Fruit fly (Drosophila melanogaster): ENCODE measurements around the gene CG42588.

CG42588 gene

dm6 chr3L:12804730-12805170 lies 9.3 kb upstream of the CG42588 start, which contains the start of gene Atg1 (continued):
- TF ChIP-seq CG5180 (GFP tag; optimal IDR thresholded peaks at IDR 0.05) (no peak), croc (GFP tag; conservative IDR thresholded peaks at IDR 0.05) (no peak), CG10543 (GFP tag; optimal IDR thresholded peaks at IDR 0.05) (no peak), CG6765 (GFP tag; optimal IDR thresholded peaks at IDR 0.05) (no peak), fu2 (GFP tag; optimal IDR thresholded peaks at IDR 0.05) (no peak), Eip74EF (GFP tag; optimal IDR thresholded peaks at IDR 0.05) (peak in 1 of 2 experiments; percentile 18), CG10274 (GFP tag; optimal IDR thresholded peaks at IDR 0.05) (no peak), nerfin-1 (tag; optimal IDR thresholded peaks at IDR 0.05) (no peak), sima (GFP tag; optimal IDR thresholded peaks at IDR 0.05) (no peak), CG4730 (GFP tag; IDR thresholded peaks at IDR 0.05) (no peak), sisA (GFP tag; IDR thresholded peaks at IDR 0.05) (no peak), ab (GFP tag; optimal IDR thresholded peaks at IDR 0.05) (no peak), amos (GFP tag; IDR thresholded peaks at IDR 0.05; ENCODE audit: partially characterized antibody) (no peak; the same call in 1 of the 2 replicates), pfk (GFP tag; optimal IDR thresholded peaks at IDR 0.05) (no peak), CG16779 (GFP tag; IDR thresholded peaks at IDR 0.05) (no peak), trem (tag; optimal IDR thresholded peaks at IDR 0.05) (peak; percentile 3), CG4820 (GFP tag; optimal IDR thresholded peaks at IDR 0.05) (no peak), YL-1 (GFP tag; optimal IDR thresholded peaks at IDR 0.05) (peak; percentile 3), scrt (GFP tag; optimal IDR thresholded peaks at IDR 0.05) (no peak), CG10565 (GFP tag; optimal IDR thresholded peaks at IDR 0.05) (no peak), CG11398 (GFP tag; optimal IDR thresholded peaks at IDR 0.05) (no peak), CG17186 (GFP tag; optimal IDR thresholded peaks at IDR 0.05) (no peak), Dfd (GFP tag; optimal IDR thresholded peaks at IDR 0.05) (no peak), CG4707 (GFP tag; optimal IDR thresholded peaks at IDR 0.05) (no peak), D19A (tag; optimal IDR thresholded peaks at IDR 0.05) (peak; percentile 13), run (tag; optimal IDR thresholded peaks at IDR 0.05) (no peak), CG31388 (GFP tag; optimal IDR thresholded peaks at IDR 0.05) (no peak), fd64A (GFP tag; optimal IDR thresholded peaks at IDR 0.05) (no peak), pros (GFP tag; optimal IDR thresholded peaks at IDR 0.05) (peak; percentile 49), da (GFP tag; optimal IDR thresholded peaks at IDR 0.05) (no peak), Lpt (GFP tag; optimal IDR thresholded peaks at IDR 0.05) (no peak), Blimp-1 (GFP tag; optimal IDR thresholded peaks at IDR 0.05) (no peak), CG17359 (tag; optimal IDR thresholded peaks at IDR 0.05) (no peak), CkIIα-i1 (GFP tag; IDR thresholded peaks at IDR 0.05) (no peak), CG1792 (GFP tag; optimal IDR thresholded peaks at IDR 0.05) (no peak), CG2889 (GFP tag; IDR thresholded peaks at IDR 0.05) (no peak), Aef1 (GFP tag; IDR thresholded peaks at IDR 0.05) (no peak), bab2 (GFP tag; optimal IDR thresholded peaks at IDR 0.05) (no peak), seq (GFP tag; IDR thresholded peaks at IDR 0.05) (no peak; the same call in 1 of the 2 replicates), Chrac-16 (GFP tag; optimal IDR thresholded peaks at IDR 0.05) (no peak), CG12744 (GFP tag; optimal IDR thresholded peaks at IDR 0.05) (no peak), MESR4 (GFP tag; optimal IDR thresholded peaks at IDR 0.05) (peak; percentile 71), CG15479 (GFP tag; optimal IDR thresholded peaks at IDR 0.05) (no peak), cato (GFP tag; optimal IDR thresholded peaks at IDR 0.05; ENCODE audit: borderline replicate concordance) (no peak), CG7271 (tag; optimal IDR thresholded peaks at IDR 0.05) (no peak), CG16813 (GFP tag; IDR thresholded peaks at IDR 0.05; ENCODE audit: partially characterized antibody) (peak; percentile 38; the same call in 1 of the 3 replicates), CG14050 (GFP tag; IDR thresholded peaks at IDR 0.05) (no peak), Trl (optimal IDR thresholded peaks at IDR 0.05) (peak in 1 of 2 experiments; percentile 69), Trl (GFP tag; optimal IDR thresholded peaks at IDR 0.05) (no peak), Sin3A (optimal IDR thresholded peaks at IDR 0.05) (peak; percentile 6), odd (GFP tag; optimal IDR thresholded peaks at IDR 0.05) (no peak), Gsc (GFP tag; IDR thresholded peaks at IDR 0.05) (no peak)
